Worm (Caenorhabditis elegans) whole organism, L3 larva: ENCODE measurements around the gene R09F10.5.
A peak's percentile ranks its signal among the peaks of the same experiment; 100 is the strongest.

Source experiments
- R02D3.7 ChIP-seq: fragments of 150-350 bp; optimal IDR thresholded peaks from 2 replicates; lab custom pipeline; 2014; ENCODE audit warnings: missing biosample characterization, missing genetic modification characterization
- aly-2 ChIP-seq: fragments of 150-350 bp; optimal IDR thresholded peaks from 2 replicates; lab custom pipeline; 2014; ENCODE audit warnings: missing biosample characterization, missing genetic modification characterization
- ama-1 ChIP-seq: fragments of 150-350 bp; optimal IDR thresholded peaks from 2 replicates; lab custom pipeline; 2018
- ceh-16 ChIP-seq: sonication (generic microtip); optimal IDR thresholded peaks from 2 replicates; lab custom pipeline; 2017; ENCODE audit warnings: missing biosample characterization, missing genetic modification characterization
- ceh-9 ChIP-seq: sonication (generic microtip); optimal IDR thresholded peaks from 2 replicates; lab custom pipeline; 2018; ENCODE audit warnings: missing biosample characterization, missing genetic modification characterization
- daf-12 ChIP-seq: fragments of 150-350 bp; optimal IDR thresholded peaks from 2 replicates; lab custom pipeline; 2014; ENCODE audit warnings: missing biosample characterization, missing genetic modification reagents, missing genetic modification characterization
- egl-27 ChIP-seq: sonication (generic microtip); optimal IDR thresholded peaks from 4 replicates; lab custom pipeline; 2017; ENCODE audit warnings: missing biosample characterization, missing genetic modification reagents, missing genetic modification characterization
- egl-5 ChIP-seq: fragments of 150-350 bp; optimal IDR thresholded peaks from 2 replicates; lab custom pipeline; 2017; ENCODE audit warnings: missing biosample characterization, missing genetic modification reagents, missing genetic modification characterization, inconsistent platforms
- elt-1 ChIP-seq: fragments of 150-350 bp; optimal IDR thresholded peaks from 2 replicates; lab custom pipeline; 2014; ENCODE audit warnings: missing biosample characterization, missing genetic modification characterization
- eor-1 ChIP-seq, 2 experiments: fragments of 150-350 bp; optimal IDR thresholded peaks; 2 replicates each; lab custom pipeline; 2014 to 2018; ENCODE audit warnings: missing biosample characterization in 2 of 2, missing genetic modification characterization in 2 of 2
- fkh-10 ChIP-seq: sonication (generic microtip); optimal IDR thresholded peaks from 2 replicates; lab custom pipeline; 2017; ENCODE audit warnings: missing biosample characterization, missing genetic modification reagents, missing genetic modification characterization
- fkh-2 ChIP-seq: fragments of 150-350 bp; optimal IDR thresholded peaks from 2 replicates; lab custom pipeline; 2014; ENCODE audit warnings: missing biosample characterization, missing genetic modification reagents, missing genetic modification characterization
- hmg-11 ChIP-seq: sonication (generic microtip); optimal IDR thresholded peaks from 2 replicates; lab custom pipeline; 2016; ENCODE audit warnings: missing genetic modification characterization, missing compliant biosample characterization
- lin-39 ChIP-seq: fragments of 150-350 bp; optimal IDR thresholded peaks from 2 replicates; lab custom pipeline; 2018; ENCODE audit warnings: missing biosample characterization, missing genetic modification reagents, missing genetic modification characterization
- lsy-12 ChIP-seq: sonication (generic microtip); optimal IDR thresholded peaks from 2 replicates; lab custom pipeline; 2016; ENCODE audit warnings: mild to moderate bottlenecking, missing genetic modification characterization, missing compliant biosample characterization
- mdl-1 ChIP-seq: fragments of 150-350 bp; optimal IDR thresholded peaks from 2 replicates; lab custom pipeline; 2014; ENCODE audit warnings: missing biosample characterization, missing genetic modification characterization
- mml-1 ChIP-seq: fragments of 150-350 bp; sonication (generic microtip); optimal IDR thresholded peaks from 3 replicates; lab custom pipeline; 2014; ENCODE audit warnings: missing biosample characterization, missing genetic modification characterization
- nfya-1 ChIP-seq: sonication (generic microtip); optimal IDR thresholded peaks from 2 replicates; lab custom pipeline; 2017; ENCODE audit warnings: missing genetic modification characterization, mild to moderate bottlenecking, missing compliant biosample characterization, antibody characterized with exemption, moderate library complexity; ENCODE audit not compliant: insufficient read depth
- nhr-11 ChIP-seq: fragments of 150-350 bp; optimal IDR thresholded peaks from 2 replicates; lab custom pipeline; 2014; ENCODE audit warnings: missing biosample characterization, missing genetic modification characterization
- nhr-237 ChIP-seq: fragments of 150-350 bp; optimal IDR thresholded peaks from 2 replicates; lab custom pipeline; 2014; ENCODE audit warnings: missing biosample characterization, missing genetic modification characterization
- nhr-25 ChIP-seq: sonication (generic microtip); optimal IDR thresholded peaks from 2 replicates; lab custom pipeline; 2017; ENCODE audit warnings: missing biosample characterization, missing genetic modification characterization
- nhr-43 ChIP-seq: sonication (generic microtip); optimal IDR thresholded peaks from 2 replicates; lab custom pipeline; 2016; ENCODE audit warnings: mild to moderate bottlenecking, missing genetic modification characterization, missing compliant biosample characterization; ENCODE audit not compliant: poor library complexity, severe bottlenecking
- nhr-67 ChIP-seq: fragments of 150-350 bp; optimal IDR thresholded peaks from 2 replicates; lab custom pipeline; 2014; ENCODE audit warnings: missing biosample characterization, missing genetic modification characterization
- nhr-76 ChIP-seq: fragments of 150-350 bp; sonication (generic microtip); optimal IDR thresholded peaks from 5 replicates; lab custom pipeline; 2014; ENCODE audit warnings: missing biosample characterization, missing genetic modification characterization
- nhr-77 ChIP-seq: fragments of 150-350 bp; optimal IDR thresholded peaks from 2 replicates; lab custom pipeline; 2014; ENCODE audit warnings: missing biosample characterization, missing genetic modification characterization
- pha-4 ChIP-seq: fragments of 150-350 bp; optimal IDR thresholded peaks from 2 replicates; lab custom pipeline; 2014; ENCODE audit warnings: missing biosample characterization, missing genetic modification reagents, missing genetic modification characterization
- skn-1 ChIP-seq: fragments of 150-350 bp; optimal IDR thresholded peaks from 2 replicates; lab custom pipeline; 2014; ENCODE audit warnings: missing biosample characterization, missing genetic modification characterization
- snpc-4 ChIP-seq: fragments of 150-350 bp; optimal IDR thresholded peaks from 2 replicates; lab custom pipeline; 2014; ENCODE audit warnings: missing biosample characterization, missing genetic modification characterization
- unc-39 ChIP-seq: sonication (generic microtip); optimal IDR thresholded peaks from 4 replicates; lab custom pipeline; 2017; ENCODE audit warnings: missing biosample characterization, missing genetic modification characterization
- unc-62 ChIP-seq: fragments of 150-350 bp; sonication (generic microtip); optimal IDR thresholded peaks from 4 replicates; lab custom pipeline; 2014; ENCODE audit warnings: missing biosample characterization, missing genetic modification reagents, missing genetic modification characterization
- zag-1 ChIP-seq: fragments of 150-350 bp; optimal IDR thresholded peaks from 2 replicates; lab custom pipeline; 2014; ENCODE audit warnings: missing biosample characterization, missing genetic modification characterization
- ztf-4 ChIP-seq: fragments of 150-350 bp; optimal IDR thresholded peaks from 2 replicates; lab custom pipeline; 2014; ENCODE audit warnings: missing biosample characterization, missing genetic modification characterization

Gene R09F10.5

ce11 chrX:8276333-8276732, 31.2 kb downstream of the R09F10.5 start:
- peak; percentile 9 for TF ChIP-seq pha-4 (tag; lab: Kevin White, UChicago)
- no peak for TF ChIP-seq unc-62 (GFP tag; lab: Kevin White, UChicago)
- TF ChIP-seq hmg-11: peak; percentile 42
- peak; percentile 60 for TF ChIP-seq nfya-1 (tag; lab: Kevin White, UChicago)
- TF ChIP-seq, all 47 proteins: peak for 3

DNA sequence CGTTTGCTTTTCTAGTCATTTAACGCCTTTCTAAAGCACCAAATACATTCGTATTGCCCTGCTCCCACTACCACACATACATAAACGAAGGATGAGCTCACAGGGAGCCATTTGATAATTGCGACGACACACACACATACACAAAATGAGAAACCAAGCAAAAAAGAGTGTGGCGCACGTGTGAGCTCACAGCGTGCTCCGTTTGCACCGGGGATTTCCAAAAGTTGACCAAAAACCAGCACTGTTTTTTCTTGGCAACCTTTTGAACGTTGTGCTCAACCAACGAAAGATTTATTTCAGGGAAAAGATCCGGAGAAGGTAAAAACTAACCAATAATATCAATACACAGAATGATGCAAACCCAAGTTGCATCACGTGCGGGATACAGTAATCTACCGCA, 32.6 kb downstream of the R09F10.5 start, which contains the start of gene ksr-1:
ksr-1 (plus strand) TSS at position 301 of the 400 bp plus-strand sequence.
- TF ChIP-seq egl-27: no peak
- TF ChIP-seq ama-1 (lab: Kevin White, UChicago): no peak
- no peak for TF ChIP-seq mml-1 (tag; lab: Kevin White, UChicago)
- no peak for TF ChIP-seq ceh-9 (tag; lab: Kevin White, UChicago)
- no peak for TF ChIP-seq skn-1 (tag; lab: Kevin White, UChicago)
- no peak for TF ChIP-seq R02D3.7 (tag; lab: Kevin White, UChicago)
- TF ChIP-seq nhr-77 (tag; lab: Kevin White, UChicago): no peak

ce11 chrX:8273496-8273895, 34.0 kb downstream of the R09F10.5 start:
- no peak for TF ChIP-seq lin-39
- peak; percentile 35 for TF ChIP-seq pha-4 (tag; lab: Kevin White, UChicago)
- TF ChIP-seq, all 47 proteins: peak for 1

ce11 chrX:8270971-8271553, 36.4 kb downstream of the R09F10.5 start, which contains the start of gene cutl-29:
cutl-29 (minus strand) TSS chrX:8271021.
- TF ChIP-seq fkh-10 (no peak), nhr-77 (tag; lab: Kevin White, UChicago) (no peak), lsy-12 (tag; lab: Kevin White, UChicago) (no peak), nhr-237 (no peak), nhr-67 (tag; lab: Kevin White, UChicago) (no peak), fkh-2 (tag; lab: Kevin White, UChicago) (no peak), nhr-11 (no peak), mml-1 (tag; lab: Kevin White, UChicago) (no peak), ztf-4 (tag; lab: Kevin White, UChicago) (no peak), unc-39 (tag; lab: Kevin White, UChicago) (no peak), ceh-16 (no peak), egl-5 (tag; lab: Kevin White, UChicago) (no peak), daf-12 (no peak), unc-62 (GFP tag; lab: Kevin White, UChicago) (no peak), mdl-1 (no peak), nfya-1 (tag; lab: Kevin White, UChicago) (no peak), ama-1 (lab: Kevin White, UChicago) (no peak), egl-27 (no peak), hmg-11 (no peak)

DNA sequence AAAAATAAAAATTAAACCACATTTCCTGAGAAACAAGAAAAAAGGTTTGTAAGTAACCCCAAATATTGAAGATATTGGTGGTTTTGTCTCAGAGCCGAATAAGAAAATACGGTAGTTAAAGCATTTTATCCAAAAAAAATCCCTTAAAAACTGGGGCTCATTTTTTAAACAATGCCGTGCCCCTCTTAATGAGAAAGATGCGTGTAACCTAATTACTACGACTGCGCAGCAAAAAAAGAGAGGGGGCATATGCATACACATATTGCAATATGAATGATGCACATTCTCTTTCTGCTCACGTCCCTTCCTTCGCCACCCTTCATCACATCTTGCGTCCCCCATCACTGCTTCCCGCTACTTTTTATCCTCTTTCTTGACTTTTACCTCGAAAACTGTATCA, 39.4 kb downstream of the R09F10.5 start:
- TF ChIP-seq nhr-43 (tag; lab: Kevin White, UChicago): no peak
- TF ChIP-seq zag-1: no peak
- TF ChIP-seq, all 47 proteins: peak for 0

DNA sequence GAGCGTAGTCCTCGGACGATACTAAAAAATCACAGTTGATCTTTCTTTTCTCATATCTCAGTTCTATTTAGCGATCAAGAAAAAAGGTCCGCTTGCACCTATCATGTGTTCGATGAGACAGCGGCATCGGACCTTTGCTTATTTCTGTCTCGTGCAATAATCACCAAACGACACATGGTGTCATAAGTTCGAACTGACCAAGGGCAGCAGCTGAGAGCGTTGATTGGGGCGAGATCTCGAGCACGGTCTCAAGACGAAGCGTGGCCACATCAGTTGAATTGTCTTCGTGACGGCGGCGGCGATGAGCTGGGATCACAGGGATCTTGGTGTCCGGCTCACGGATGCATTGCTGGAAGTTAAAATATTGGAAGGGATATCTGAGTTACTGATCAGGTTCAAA, 44.8 kb downstream of the R09F10.5 start:
- no peak for TF ChIP-seq hmg-11
- TF ChIP-seq fkh-2 (tag; lab: Kevin White, UChicago): no peak
- TF ChIP-seq lin-39: no peak
- no peak for TF ChIP-seq nhr-25 (tag; lab: Kevin White, UChicago)
- TF ChIP-seq lsy-12 (tag; lab: Kevin White, UChicago): no peak
- no peak for TF ChIP-seq nhr-76 (tag; lab: Kevin White, UChicago)
- no peak for TF ChIP-seq ztf-4 (tag; lab: Kevin White, UChicago)
- TF ChIP-seq zag-1: no peak
- no peak for TF ChIP-seq mml-1 (tag; lab: Kevin White, UChicago)
- TF ChIP-seq snpc-4 (tag; lab: Kevin White, UChicago): no peak
- TF ChIP-seq elt-1: no peak
- TF ChIP-seq ama-1 (lab: Kevin White, UChicago): no peak
- no peak for TF ChIP-seq egl-27
- no peak for TF ChIP-seq aly-2 (tag; lab: Kevin White, UChicago)
- no peak for TF ChIP-seq nhr-67 (tag; lab: Kevin White, UChicago)
- no peak for TF ChIP-seq skn-1 (tag; lab: Kevin White, UChicago)
- no peak for TF ChIP-seq eor-1 (tag; optimal IDR thresholded peaks at IDR 0.05; lab: Kevin White, UChicago)
